Fruit fly (Drosophila melanogaster): ENCODE data around the gene Hsp26.

DNA sequence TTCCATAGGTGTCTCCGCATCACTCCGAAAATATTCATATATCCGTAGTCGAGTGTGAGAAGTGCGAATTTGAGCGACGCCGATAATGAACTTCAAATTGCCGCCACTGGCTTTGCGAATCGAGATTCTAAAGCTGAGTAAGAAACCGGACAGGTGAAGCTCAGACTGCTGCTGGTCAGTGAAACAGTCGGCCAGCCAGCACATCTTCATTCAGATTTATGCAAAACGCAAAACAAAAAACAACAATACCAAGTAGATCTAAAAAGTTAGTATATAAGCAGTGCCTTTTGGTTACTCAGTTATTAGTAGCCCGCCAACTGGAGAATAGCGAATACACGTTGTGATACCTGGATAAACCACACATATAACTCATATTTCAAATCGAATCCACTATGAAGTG lies 27.3 kb upstream of the Hsp26 start, which contains the start of gene Cpr67B:
- TF ChIP-seq fru (optimal IDR thresholded peaks at IDR 0.05) (no peak), CoRest (tag; optimal IDR thresholded peaks at IDR 0.05) (no peak), slp2 (GFP tag; optimal IDR thresholded peaks at IDR 0.05) (no peak), sr (GFP tag; IDR thresholded peaks at IDR 0.05) (no peak), CG12236 (GFP tag; optimal IDR thresholded peaks at IDR 0.05) (no peak), ase (GFP tag; IDR thresholded peaks at IDR 0.05) (no peak), CG10959 (GFP tag; IDR thresholded peaks at IDR 0.05) (no peak)
